Worm (Caenorhabditis elegans) whole organism, mixed stage, embryonic: ENCODE results near the gene snb-2.

Experiments
- lin-13 ChIP-seq: fragments of 150-350 bp; optimal IDR thresholded peaks from 2 replicates; lab custom pipeline; 2014; ENCODE audit warnings: missing biosample characterization, missing genetic modification characterization
- lsy-2 ChIP-seq: fragments of 150-350 bp; optimal IDR thresholded peaks from 2 replicates; lab custom pipeline; 2014; ENCODE audit warnings: missing biosample characterization, missing genetic modification characterization
- nhr-237 ChIP-seq: fragments of 150-350 bp; optimal IDR thresholded peaks from 2 replicates; lab custom pipeline; 2014; ENCODE audit warnings: missing biosample characterization, missing genetic modification characterization
- pha-4 ChIP-seq: fragments of 150-350 bp; optimal IDR thresholded peaks from 2 replicates; lab custom pipeline; 2018; ENCODE audit warnings: missing biosample characterization, missing genetic modification reagents, missing genetic modification characterization

DNA sequence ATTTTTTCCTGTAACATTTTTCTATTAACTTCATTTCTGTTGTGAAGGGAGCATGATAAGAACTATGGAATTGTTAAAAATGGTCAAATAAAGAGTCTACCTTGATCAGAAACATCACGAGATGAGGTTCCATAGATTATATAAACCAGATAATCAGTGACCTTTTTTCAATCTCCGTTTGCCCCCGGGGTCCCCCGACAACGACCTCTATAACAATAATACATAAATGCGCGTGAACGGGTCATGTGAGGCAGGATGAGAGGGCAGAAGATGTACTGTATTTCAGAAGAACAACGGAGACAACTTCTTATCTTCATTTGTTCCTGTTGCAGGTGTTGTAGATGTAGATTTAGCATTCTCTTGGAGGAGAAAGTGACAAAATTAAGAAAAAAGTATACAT lies 6.1 kb upstream of the snb-2 start:
- TF ChIP-seq lsy-2 (tag; lab: Kevin White, UChicago) (no peak), lin-13 (tag; lab: Kevin White, UChicago) (no peak), nhr-237 (tag; lab: Kevin White, UChicago) (no peak), pha-4 (no peak)
